Fruit fly (Drosophila melanogaster) whole organism, embryonic: ENCODE results near the gene Lim3.
A peak's percentile ranks its signal among the peaks of the same experiment; 100 is the strongest.

Source experiments
- BtbVII ChIP-seq: fragments of 200-800 bp; sonication (Bioruptor generic); optimal IDR thresholded peaks from 3 replicates; lab custom pipeline; 2017; ENCODE audit warnings: missing biosample characterization, mild to moderate bottlenecking, missing genetic modification characterization
- CG10462 ChIP-seq: fragments of 200-800 bp; sonication (Bioruptor generic); optimal IDR thresholded peaks from 2 replicates; lab custom pipeline; 2016; ENCODE audit warnings: missing biosample characterization, missing genetic modification characterization
- CG11093 ChIP-seq: fragments of 200-800 bp; sonication (Bioruptor generic); IDR thresholded peaks from 3 replicates; pipeline ENCODE4 v1.3.6; 2022; ENCODE audit warnings: missing biosample characterization, missing genetic modification characterization
- CG11504 ChIP-seq: fragments of 200-800 bp; sonication (Bioruptor generic); optimal IDR thresholded peaks from 3 replicates; lab custom pipeline; 2019; ENCODE audit warnings: missing biosample characterization, mild to moderate bottlenecking, missing genetic modification characterization, moderate library complexity
- CG11696 ChIP-seq: fragments of 200-800 bp; sonication (Bioruptor generic); IDR thresholded peaks from 2 replicates; pipeline ENCODE4 v1.3.6; 2022; ENCODE audit warnings: missing biosample characterization, missing genetic modification characterization
- CG13287 ChIP-seq: fragments of 200-800 bp; sonication (Bioruptor generic); IDR thresholded peaks from 2 replicates; pipeline ENCODE4 v1.3.6; 2022; ENCODE audit warnings: missing biosample characterization, missing genetic modification characterization; ENCODE audit not compliant: partially characterized antibody
- CG13424 ChIP-seq: fragments of 200-800 bp; sonication (Bioruptor generic); optimal IDR thresholded peaks from 2 replicates; lab custom pipeline; 2019; ENCODE audit warnings: missing biosample characterization, mild to moderate bottlenecking, missing genetic modification characterization, moderate library complexity
- CG16813 ChIP-seq: fragments of 200-800 bp; sonication (Bioruptor generic); IDR thresholded peaks from 3 replicates; pipeline ENCODE4 v1.3.6; 2022; ENCODE audit warnings: missing biosample characterization, missing genetic modification characterization; ENCODE audit not compliant: partially characterized antibody
- CG17186 ChIP-seq: fragments of 200-800 bp; sonication (Bioruptor generic); optimal IDR thresholded peaks from 3 replicates; lab custom pipeline; 2017; ENCODE audit warnings: missing biosample characterization, missing genetic modification reagents, missing genetic modification characterization
- CG17359 ChIP-seq: fragments of 200-800 bp; sonication (Bioruptor generic); optimal IDR thresholded peaks from 3 replicates; lab custom pipeline; 2018; ENCODE audit warnings: missing biosample characterization, mild to moderate bottlenecking, missing genetic modification characterization, moderate library complexity
- CG17361 ChIP-seq: fragments of 200-800 bp; sonication (Bioruptor generic); IDR thresholded peaks from 3 replicates; pipeline ENCODE4 v1.3.6; 2022; ENCODE audit warnings: missing biosample characterization, missing genetic modification characterization
- CG2678 ChIP-seq: fragments of 200-800 bp; sonication (Bioruptor generic); optimal IDR thresholded peaks from 3 replicates; lab custom pipeline; 2019; ENCODE audit warnings: missing biosample characterization, mild to moderate bottlenecking, missing genetic modification characterization, moderate library complexity
- CG30403 ChIP-seq: fragments of 200-800 bp; sonication (Bioruptor generic); optimal IDR thresholded peaks from 3 replicates; lab custom pipeline; 2016; ENCODE audit warnings: missing biosample characterization, missing genetic modification characterization
- CG3281 ChIP-seq: fragments of 200-800 bp; sonication (Bioruptor generic); optimal IDR thresholded peaks from 3 replicates; lab custom pipeline; 2017; ENCODE audit warnings: missing biosample characterization, mild to moderate bottlenecking, missing genetic modification characterization
- CG43689 ChIP-seq: fragments of 200-800 bp; sonication (Bioruptor generic); IDR thresholded peaks from 2 replicates; pipeline ENCODE4 v1.3.6; 2022; ENCODE audit warnings: missing biosample characterization, missing genetic modification characterization
- CG6175 ChIP-seq: fragments of 200-800 bp; sonication (Bioruptor generic); IDR thresholded peaks from 3 replicates; pipeline ENCODE4 v1.3.6; 2022; ENCODE audit warnings: missing biosample characterization, missing genetic modification characterization
- CG7928 ChIP-seq: fragments of 200-800 bp; sonication (Bioruptor generic); optimal IDR thresholded peaks from 2 replicates; lab custom pipeline; 2017; ENCODE audit warnings: missing biosample characterization, mild to moderate bottlenecking, missing genetic modification characterization
- CG7987 ChIP-seq: fragments of 200-800 bp; sonication (Bioruptor generic); optimal IDR thresholded peaks from 2 replicates; lab custom pipeline; 2018; ENCODE audit warnings: missing biosample characterization, mild to moderate bottlenecking, missing genetic modification characterization, moderate library complexity
- CG9876 ChIP-seq: fragments of 200-800 bp; sonication (Bioruptor generic); optimal IDR thresholded peaks from 2 replicates; lab custom pipeline; 2016; ENCODE audit warnings: missing biosample characterization, missing genetic modification characterization
- CrebB ChIP-seq: fragments of 200-800 bp; sonication (Bioruptor generic); optimal IDR thresholded peaks from 3 replicates; lab custom pipeline; 2018; ENCODE audit warnings: missing biosample characterization, mild to moderate bottlenecking, missing genetic modification characterization
- Dad ChIP-seq: fragments of 200-800 bp; sonication (Bioruptor generic); optimal IDR thresholded peaks from 3 replicates; lab custom pipeline; 2016; ENCODE audit warnings: missing biosample characterization, missing genetic modification characterization
- Dbx ChIP-seq: fragments of 200-800 bp; sonication (Bioruptor generic); IDR thresholded peaks from 3 replicates; pipeline ENCODE4 v1.3.6; 2022; ENCODE audit warnings: missing biosample characterization, missing genetic modification characterization
- E2f1 ChIP-seq: fragments of 200-800 bp; sonication (Bioruptor generic); IDR thresholded peaks from 2 replicates; pipeline ENCODE4 v1.3.6; 2022; ENCODE audit warnings: missing biosample characterization, missing genetic modification characterization
- Fer3 ChIP-seq: fragments of 200-800 bp; sonication (Bioruptor generic); optimal IDR thresholded peaks from 2 replicates; lab custom pipeline; 2018; ENCODE audit warnings: missing biosample characterization, mild to moderate bottlenecking, missing genetic modification characterization, moderate library complexity
- H2.0 ChIP-seq: fragments of 200-800 bp; sonication (Bioruptor generic); IDR thresholded peaks from 2 replicates; pipeline ENCODE4 v1.3.6; 2022; ENCODE audit warnings: missing biosample characterization, missing genetic modification characterization
- Oli ChIP-seq: fragments of 200-800 bp; sonication (Bioruptor generic); optimal IDR thresholded peaks from 2 replicates; lab custom pipeline; 2018; ENCODE audit warnings: missing biosample characterization, mild to moderate bottlenecking, missing genetic modification characterization, moderate library complexity
- PHDP ChIP-seq: fragments of 200-800 bp; sonication (Bioruptor generic); optimal IDR thresholded peaks from 3 replicates; lab custom pipeline; 2018; ENCODE audit warnings: missing biosample characterization, mild to moderate bottlenecking, missing genetic modification characterization, moderate library complexity
- Rx ChIP-seq: fragments of 200-800 bp; sonication (Bioruptor generic); IDR thresholded peaks from 2 replicates; pipeline ENCODE4 v1.3.6; 2022; ENCODE audit warnings: missing biosample characterization, missing genetic modification characterization
- Trl ChIP-seq, 3 experiments: fragments of >200 bp in 2 of 3; fragments of 200-800 bp in 1 of 3; sonication (Bioruptor generic) in 1 of 3; optimal IDR thresholded peaks; 2 replicates in 1 of 3; 3 replicates in 2 of 3; lab custom pipeline; 2016 to 2017; ENCODE audit warnings: missing biosample characterization in 1 of 3, missing genetic modification characterization in 1 of 3
- Xrp1 ChIP-seq: fragments of 200-800 bp; sonication (Bioruptor generic); IDR thresholded peaks from 2 replicates; pipeline ENCODE4 v1.3.6; 2022; ENCODE audit warnings: missing biosample characterization, missing genetic modification characterization
- aop ChIP-seq: fragments of 200-800 bp; sonication (Bioruptor generic); IDR thresholded peaks from 2 replicates; pipeline ENCODE4 v1.3.6; 2022; ENCODE audit warnings: missing biosample characterization, missing genetic modification characterization
- btn ChIP-seq: fragments of 200-800 bp; sonication (Bioruptor generic); optimal IDR thresholded peaks from 2 replicates; lab custom pipeline; 2016; ENCODE audit warnings: missing biosample characterization, missing genetic modification characterization
- corto ChIP-seq: fragments of 200-800 bp; sonication (Bioruptor generic); optimal IDR thresholded peaks from 2 replicates; lab custom pipeline; 2016; ENCODE audit warnings: missing biosample characterization, mild to moderate bottlenecking, missing genetic modification characterization, moderate library complexity
- crol ChIP-seq: fragments of 200-800 bp; sonication (Bioruptor generic); IDR thresholded peaks from 2 replicates; pipeline ENCODE4 v1.3.6; 2022; ENCODE audit warnings: missing biosample characterization, missing genetic modification characterization
- crp ChIP-seq, 2 experiments: fragments of 200-800 bp; sonication (Bioruptor generic); optimal IDR thresholded peaks; 2 replicates in 1 of 2; 3 replicates in 1 of 2; lab custom pipeline; 2017; ENCODE audit warnings: missing biosample characterization in 2 of 2, missing genetic modification characterization in 2 of 2, mild to moderate bottlenecking in 1 of 2, moderate library complexity in 1 of 2
- dan ChIP-seq: fragments of 200-800 bp; sonication (Bioruptor generic); IDR thresholded peaks from 2 replicates; pipeline ENCODE4 v1.3.6; 2022; ENCODE audit warnings: missing biosample characterization, missing genetic modification characterization
- dmrt99B ChIP-seq: fragments of 200-800 bp; sonication (Bioruptor generic); optimal IDR thresholded peaks from 2 replicates; lab custom pipeline; 2018; ENCODE audit warnings: missing biosample characterization, mild to moderate bottlenecking, missing genetic modification characterization, moderate library complexity
- fd3F ChIP-seq: fragments of 200-800 bp; sonication (Bioruptor generic); optimal IDR thresholded peaks from 2 replicates; lab custom pipeline; 2018; ENCODE audit warnings: missing biosample characterization, mild to moderate bottlenecking, missing genetic modification characterization, moderate library complexity
- fd64A ChIP-seq: fragments of 200-800 bp; sonication (Bioruptor generic); optimal IDR thresholded peaks from 3 replicates; lab custom pipeline; 2018; ENCODE audit warnings: missing biosample characterization, mild to moderate bottlenecking, missing genetic modification characterization
- fu2 ChIP-seq: fragments of 200-800 bp; sonication (Bioruptor generic); optimal IDR thresholded peaks from 2 replicates; lab custom pipeline; 2016; ENCODE audit warnings: missing biosample characterization, missing genetic modification characterization
- grau ChIP-seq: fragments of 200-800 bp; optimal IDR thresholded peaks from 3 replicates; lab custom pipeline; 2019; ENCODE audit warnings: missing biosample characterization, mild to moderate bottlenecking, missing genetic modification characterization, moderate library complexity
- lilli ChIP-seq: fragments of 200-800 bp; sonication (Bioruptor generic); optimal IDR thresholded peaks from 3 replicates; lab custom pipeline; 2016; ENCODE audit warnings: missing biosample characterization, missing genetic modification characterization
- pnt ChIP-seq: fragments of 200-800 bp; sonication (Bioruptor generic); optimal IDR thresholded peaks from 3 replicates; lab custom pipeline; 2016; ENCODE audit warnings: missing biosample characterization, missing genetic modification characterization
- slou ChIP-seq: fragments of 200-800 bp; sonication (Bioruptor generic); optimal IDR thresholded peaks from 3 replicates; lab custom pipeline; 2016; ENCODE audit warnings: missing biosample characterization, missing genetic modification characterization
- sr ChIP-seq: fragments of 200-800 bp; sonication (Bioruptor generic); IDR thresholded peaks from 3 replicates; pipeline ENCODE4 v1.3.6; 2022; ENCODE audit warnings: missing biosample characterization, missing genetic modification characterization
- tio ChIP-seq: fragments of 200-800 bp; sonication (Bioruptor generic); optimal IDR thresholded peaks from 2 replicates; lab custom pipeline; 2017; ENCODE audit warnings: missing biosample characterization, missing genetic modification characterization, inconsistent platforms
- toy ChIP-seq: fragments of 200-800 bp; sonication (Bioruptor generic); IDR thresholded peaks from 2 replicates; pipeline ENCODE4 v1.3.6; 2022; ENCODE audit warnings: missing biosample characterization, missing genetic modification characterization
- trh ChIP-seq: fragments of 200-800 bp; sonication (Bioruptor generic); optimal IDR thresholded peaks from 2 replicates; lab custom pipeline; 2016; ENCODE audit warnings: missing biosample characterization, missing genetic modification characterization
- wor ChIP-seq: fragments of 200-800 bp; sonication (Bioruptor generic); IDR thresholded peaks from 2 replicates; pipeline ENCODE4 v1.3.6; 2022; ENCODE audit warnings: missing biosample characterization, missing genetic modification characterization
- z ChIP-seq: fragments of 200-800 bp; sonication (Bioruptor generic); IDR thresholded peaks from 3 replicates; pipeline ENCODE4 v1.3.6; 2022; ENCODE audit warnings: missing biosample characterization, missing genetic modification characterization

The Lim3 gene

dm6 chr2L:19135955-19136677 lies 27.9 kb upstream of the Lim3 start (continued):
- TF ChIP-seq fd64A (GFP tag; lab: Kevin White, UChicago) (no peak), sr (GFP tag; lab: Robert Waterston, UW) (no peak), toy (GFP tag; lab: Robert Waterston, UW) (no peak), CG11504 (tag; lab: Kevin White, UChicago) (peak; percentile 42), CG16813 (GFP tag; lab: Robert Waterston, UW) (no peak), CG10462 (no peak), crol (peak; percentile 58), CG17361 (no peak), tio (GFP tag; lab: Kevin White, UChicago) (no peak), wor (no peak), grau (tag; lab: Kevin White, UChicago) (peak; percentile 21), trh (GFP tag; lab: Kevin White, UChicago) (no peak), Fer3 (tag; lab: Kevin White, UChicago) (no peak), fu2 (GFP tag; lab: Kevin White, UChicago) (no peak), CG13287 (no peak), CG17359 (tag; lab: Kevin White, UChicago) (peak; percentile 28), CG2678 (peak; percentile 49), dan (GFP tag; lab: Robert Waterston, UW) (no peak), Dbx (GFP tag; lab: Robert Waterston, UW) (no peak), CG6175 (GFP tag; lab: Robert Waterston, UW) (0 out of 3 replicates have a peak, but pooled peaks have one; percentile 26), CG7987 (no peak), dmrt99B (peak; percentile 34), CG3281 (GFP tag; lab: Kevin White, UChicago) (no peak), Dad (GFP tag; lab: Kevin White, UChicago) (no peak), Rx (GFP tag; lab: Robert Waterston, UW) (no peak), lilli (GFP tag; lab: Kevin White, UChicago) (no peak), corto (GFP tag; lab: Kevin White, UChicago) (peak; percentile 52), fd3F (GFP tag; lab: Kevin White, UChicago) (no peak), z (GFP tag; lab: Robert Waterston, UW) (no peak), aop (GFP tag; lab: Robert Waterston, UW) (no peak), CrebB (tag; lab: Kevin White, UChicago) (no peak), btn (GFP tag; lab: Kevin White, UChicago) (no peak), Xrp1 (GFP tag; lab: Robert Waterston, UW) (peak; percentile 40; the same call in 1 of the 2 replicates), CG30403 (GFP tag; lab: Kevin White, UChicago) (no peak), CG13424 (tag; lab: Kevin White, UChicago) (peak; percentile 4), E2f1 (GFP tag; lab: Robert Waterston, UW) (no peak), slou (GFP tag; lab: Kevin White, UChicago) (no peak), BtbVII (GFP tag; lab: Kevin White, UChicago) (no peak), CG7928 (GFP tag; lab: Kevin White, UChicago) (no peak), CG43689 (GFP tag; lab: Robert Waterston, UW) (no peak), Trl (optimal IDR thresholded peaks at IDR 0.05; lab: Kevin White, UChicago) (peak in 1 of 2 experiments; percentile 44), Trl (GFP tag; optimal IDR thresholded peaks at IDR 0.05; lab: Kevin White, UChicago) (no peak), Oli (tag; lab: Kevin White, UChicago) (peak; percentile 32), CG9876 (no peak), crp (GFP tag; optimal IDR thresholded peaks at IDR 0.05; lab: Kevin White, UChicago) (no peak), CG17186 (GFP tag; lab: Kevin White, UChicago) (no peak), CG11696 (GFP tag; lab: Robert Waterston, UW) (0 out of 2 replicates have a peak, but pooled peaks have one; percentile 30), PHDP (tag; lab: Kevin White, UChicago) (no peak), H2.0 (GFP tag; lab: Robert Waterston, UW) (no peak), pnt (GFP tag; lab: Kevin White, UChicago) (no peak), CG11093 (GFP tag; lab: Robert Waterston, UW) (no peak)
